Fruit fly (Drosophila melanogaster) whole organism, embryonic: ENCODE measurements around the gene CG14668.

Experiments
- Abd-B ChIP-seq: fragments of 200-800 bp; sonication (Bioruptor generic); optimal IDR thresholded peaks from 2 replicates; lab custom pipeline; 2018; ENCODE audit warnings: missing biosample characterization, mild to moderate bottlenecking, missing genetic modification characterization, moderate library complexity
- Ada2b ChIP-seq: fragments of 200-800 bp; sonication (Bioruptor generic); IDR thresholded peaks from 2 replicates; pipeline ENCODE4 v1.3.6; 2022; ENCODE audit warnings: missing biosample characterization, missing genetic modification characterization
- Asciz ChIP-seq: fragments of 200-800 bp; sonication (Bioruptor generic); optimal IDR thresholded peaks from 2 replicates; lab custom pipeline; 2017; ENCODE audit warnings: missing biosample characterization, mild to moderate bottlenecking, missing genetic modification characterization, missing genetic modification reagents
- Atf3 ChIP-seq: fragments of 200-800 bp; sonication (Bioruptor generic); optimal IDR thresholded peaks from 3 replicates; lab custom pipeline; 2016; ENCODE audit warnings: missing biosample characterization, missing genetic modification characterization
- Bteb2 ChIP-seq: fragments of 200-800 bp; sonication (Bioruptor generic); optimal IDR thresholded peaks from 2 replicates; lab custom pipeline; 2016; ENCODE audit warnings: missing biosample characterization, missing genetic modification characterization
- CG10267 ChIP-seq: fragments of 200-800 bp; sonication (Bioruptor generic); optimal IDR thresholded peaks from 2 replicates; lab custom pipeline; 2018; ENCODE audit warnings: missing biosample characterization, mild to moderate bottlenecking, missing genetic modification characterization, moderate library complexity
- CG11247 ChIP-seq: fragments of 200-800 bp; sonication (Bioruptor generic); IDR thresholded peaks from 2 replicates; pipeline ENCODE4 v1.3.6; 2022; ENCODE audit warnings: missing biosample characterization, missing genetic modification characterization
- CG11723 ChIP-seq: fragments of 200-800 bp; sonication (Bioruptor generic); optimal IDR thresholded peaks from 2 replicates; lab custom pipeline; 2017; ENCODE audit warnings: missing biosample characterization, mild to moderate bottlenecking, missing genetic modification characterization
- CG12104 ChIP-seq: fragments of 200-800 bp; sonication (Bioruptor generic); optimal IDR thresholded peaks from 3 replicates; lab custom pipeline; 2016; ENCODE audit warnings: missing biosample characterization, missing genetic modification characterization
- CG12236 ChIP-seq: fragments of 200-800 bp; sonication (Bioruptor generic); optimal IDR thresholded peaks from 2 replicates; lab custom pipeline; 2016; ENCODE audit warnings: missing biosample characterization, missing genetic modification characterization
- CG12391 ChIP-seq: fragments of 200-800 bp; sonication (Bioruptor generic); optimal IDR thresholded peaks from 3 replicates; lab custom pipeline; 2018; ENCODE audit warnings: missing biosample characterization, mild to moderate bottlenecking, missing genetic modification characterization, moderate library complexity
- CG12659 ChIP-seq: fragments of 200-800 bp; sonication (Bioruptor generic); optimal IDR thresholded peaks from 3 replicates; lab custom pipeline; 2017; ENCODE audit warnings: mild to moderate bottlenecking, missing biosample characterization, missing genetic modification reagents, missing genetic modification characterization
- CG13287 ChIP-seq: fragments of 200-800 bp; sonication (Bioruptor generic); IDR thresholded peaks from 2 replicates; pipeline ENCODE4 v1.3.6; 2022; ENCODE audit warnings: missing biosample characterization, missing genetic modification characterization; ENCODE audit not compliant: partially characterized antibody
- CG13296 ChIP-seq: fragments of 200-800 bp; sonication (Bioruptor generic); optimal IDR thresholded peaks from 3 replicates; lab custom pipeline; 2018; ENCODE audit warnings: missing biosample characterization, mild to moderate bottlenecking, missing genetic modification characterization
- CG13624 ChIP-seq: fragments of 200-800 bp; sonication (Bioruptor generic); optimal IDR thresholded peaks from 2 replicates; lab custom pipeline; 2016; ENCODE audit warnings: missing biosample characterization, missing genetic modification characterization
- CG15269 ChIP-seq: fragments of 200-800 bp; sonication (Bioruptor generic); optimal IDR thresholded peaks from 2 replicates; lab custom pipeline; 2018; ENCODE audit warnings: missing biosample characterization, mild to moderate bottlenecking, missing genetic modification characterization, moderate library complexity
- CG1603 ChIP-seq: fragments of 200-800 bp; sonication (Bioruptor generic); optimal IDR thresholded peaks from 2 replicates; lab custom pipeline; 2019; ENCODE audit warnings: missing biosample characterization, mild to moderate bottlenecking, missing genetic modification characterization, moderate library complexity
- CG17328 ChIP-seq: fragments of 200-800 bp; sonication (Bioruptor generic); IDR thresholded peaks from 2 replicates; pipeline ENCODE4 v1.3.6; 2022; ENCODE audit warnings: missing biosample characterization, missing genetic modification characterization
- CG17829 ChIP-seq: fragments of 200-800 bp; optimal IDR thresholded peaks from 2 replicates; lab custom pipeline; 2019; ENCODE audit warnings: missing biosample characterization, mild to moderate bottlenecking, missing genetic modification characterization, moderate library complexity
- CG3838 ChIP-seq: fragments of 200-800 bp; sonication (Bioruptor generic); optimal IDR thresholded peaks from 3 replicates; lab custom pipeline; 2016; ENCODE audit warnings: missing biosample characterization, missing genetic modification characterization
- CG9797 ChIP-seq: fragments of 200-800 bp; sonication (Bioruptor generic); optimal IDR thresholded peaks from 3 replicates; lab custom pipeline; 2018; ENCODE audit warnings: missing biosample characterization, mild to moderate bottlenecking, missing genetic modification characterization
- D19A ChIP-seq: fragments of 200-800 bp; optimal IDR thresholded peaks from 3 replicates; lab custom pipeline; 2019; ENCODE audit warnings: missing biosample characterization, mild to moderate bottlenecking, missing genetic modification characterization, moderate library complexity
- Gug ChIP-seq: fragments of 200-800 bp; sonication (Bioruptor generic); IDR thresholded peaks from 4 replicates; pipeline ENCODE4 v1.3.6; 2022; ENCODE audit warnings: missing biosample characterization, missing genetic modification characterization
- HLH54F ChIP-seq: fragments of 200-800 bp; sonication (Bioruptor generic); optimal IDR thresholded peaks from 3 replicates; lab custom pipeline; 2016; ENCODE audit warnings: missing biosample characterization, missing genetic modification characterization
- Hr3 ChIP-seq: fragments of 200-800 bp; sonication (Bioruptor generic); optimal IDR thresholded peaks from 3 replicates; lab custom pipeline; 2016; ENCODE audit warnings: missing biosample characterization, missing genetic modification characterization
- Pdp1 ChIP-seq, 2 experiments: fragments of 200-800 bp; sonication (Bioruptor generic); optimal IDR thresholded peaks; 3 replicates each; lab custom pipeline; 2016; ENCODE audit warnings: missing biosample characterization in 2 of 2, missing genetic modification characterization in 2 of 2, mild to moderate bottlenecking in 1 of 2, moderate library complexity in 1 of 2
- Rfx ChIP-seq: fragments of 200-800 bp; sonication (Bioruptor generic); IDR thresholded peaks from 2 replicates; pipeline ENCODE4 v1.3.6; 2022; ENCODE audit warnings: missing biosample characterization, missing genetic modification characterization
- Scr ChIP-seq: fragments of 200-800 bp; sonication (Bioruptor generic); IDR thresholded peaks from 2 replicates; pipeline ENCODE4 v1.3.6; 2022; ENCODE audit warnings: missing biosample characterization, missing genetic modification characterization; ENCODE audit not compliant: partially characterized antibody
- amos ChIP-seq: fragments of 200-800 bp; sonication (Bioruptor generic); IDR thresholded peaks from 2 replicates; pipeline ENCODE4 v1.3.6; 2022; ENCODE audit warnings: missing biosample characterization, missing genetic modification characterization; ENCODE audit not compliant: partially characterized antibody
- ash1 ChIP-seq: fragments of 200-800 bp; sonication (Bioruptor generic); optimal IDR thresholded peaks from 2 replicates; lab custom pipeline; 2018; ENCODE audit warnings: missing biosample characterization, mild to moderate bottlenecking, missing genetic modification characterization
- bab2 ChIP-seq: fragments of 200-800 bp; sonication (Bioruptor generic); optimal IDR thresholded peaks from 2 replicates; lab custom pipeline; 2016; ENCODE audit warnings: missing biosample characterization, missing genetic modification characterization
- cwo ChIP-seq: fragments of 200-800 bp; sonication (Bioruptor generic); optimal IDR thresholded peaks from 3 replicates; lab custom pipeline; 2017; ENCODE audit warnings: missing biosample characterization, missing genetic modification characterization, mild to moderate bottlenecking, moderate library complexity, missing genetic modification reagents
- dimm ChIP-seq: fragments of 200-800 bp; sonication (Bioruptor generic); IDR thresholded peaks from 2 replicates; pipeline ENCODE4 v1.3.6; 2022; ENCODE audit warnings: missing biosample characterization, missing genetic modification characterization
- en ChIP-seq: fragments of 200-800 bp; sonication (Bioruptor generic); optimal IDR thresholded peaks from 2 replicates; lab custom pipeline; 2016; ENCODE audit warnings: missing biosample characterization, missing genetic modification characterization
- eyg ChIP-seq: fragments of 200-800 bp; sonication (Bioruptor generic); optimal IDR thresholded peaks from 3 replicates; lab custom pipeline; 2016; ENCODE audit warnings: missing biosample characterization, missing genetic modification characterization
- fd64A ChIP-seq: fragments of 200-800 bp; sonication (Bioruptor generic); optimal IDR thresholded peaks from 3 replicates; lab custom pipeline; 2018; ENCODE audit warnings: missing biosample characterization, mild to moderate bottlenecking, missing genetic modification characterization
- fd96Cb ChIP-seq: fragments of 200-800 bp; sonication (Bioruptor generic); optimal IDR thresholded peaks from 2 replicates; lab custom pipeline; 2018; ENCODE audit warnings: missing biosample characterization, mild to moderate bottlenecking, missing genetic modification characterization, moderate library complexity
- gem ChIP-seq: fragments of 200-800 bp; sonication (Bioruptor generic); optimal IDR thresholded peaks from 2 replicates; lab custom pipeline; 2019; ENCODE audit warnings: missing biosample characterization, mild to moderate bottlenecking, missing genetic modification characterization, moderate library complexity
- hb ChIP-seq: fragments of 200-800 bp; sonication (Bioruptor generic); IDR thresholded peaks from 3 replicates; pipeline ENCODE4 v1.3.6; 2022; ENCODE audit warnings: missing biosample characterization, missing genetic modification characterization; ENCODE audit not compliant: partially characterized antibody
- knrl ChIP-seq: fragments of 200-800 bp; sonication (Bioruptor generic); IDR thresholded peaks from 3 replicates; pipeline ENCODE4 v1.3.6; 2022; ENCODE audit warnings: missing biosample characterization, missing genetic modification characterization; ENCODE audit not compliant: partially characterized antibody
- luna ChIP-seq: fragments of 200-800 bp; sonication (Bioruptor generic); optimal IDR thresholded peaks from 2 replicates; lab custom pipeline; 2016; ENCODE audit warnings: missing biosample characterization, missing genetic modification characterization
- nerfin-2 ChIP-seq: fragments of 200-800 bp; sonication (Bioruptor generic); IDR thresholded peaks from 2 replicates; pipeline ENCODE4 v1.3.6; 2022; ENCODE audit warnings: missing biosample characterization, missing genetic modification characterization; ENCODE audit not compliant: partially characterized antibody
- pb ChIP-seq: fragments of 200-800 bp; sonication (Bioruptor generic); optimal IDR thresholded peaks from 3 replicates; lab custom pipeline; 2016; ENCODE audit warnings: missing biosample characterization, missing genetic modification characterization
- rib ChIP-seq: fragments of 200-800 bp; sonication (Bioruptor generic); IDR thresholded peaks from 2 replicates; pipeline ENCODE4 v1.3.6; 2022; ENCODE audit warnings: missing biosample characterization, missing genetic modification characterization
- row ChIP-seq: fragments of 200-800 bp; sonication (Bioruptor generic); IDR thresholded peaks from 3 replicates; pipeline ENCODE4 v1.3.6; 2022; ENCODE audit warnings: missing biosample characterization, missing genetic modification characterization
- sqz ChIP-seq: fragments of 200-800 bp; sonication (Bioruptor generic); optimal IDR thresholded peaks from 3 replicates; lab custom pipeline; 2018; ENCODE audit warnings: missing biosample characterization, mild to moderate bottlenecking, missing genetic modification characterization
- tgo ChIP-seq: fragments of 200-800 bp; sonication (Bioruptor generic); IDR thresholded peaks from 3 replicates; pipeline ENCODE4 v1.3.6; 2022; ENCODE audit warnings: missing biosample characterization, missing genetic modification characterization
- ttk ChIP-seq: fragments of 200-800 bp; sonication (Bioruptor generic); IDR thresholded peaks from 2 replicates; pipeline ENCODE4 v2.1.2; 2022; ENCODE audit warnings: missing biosample characterization, missing genetic modification characterization
- twi ChIP-seq: fragments of 200-800 bp; optimal IDR thresholded peaks from 2 replicates; lab custom pipeline; 2019; ENCODE audit warnings: missing biosample characterization, mild to moderate bottlenecking, missing genetic modification characterization, moderate library complexity

Gene CG14668

DNA sequence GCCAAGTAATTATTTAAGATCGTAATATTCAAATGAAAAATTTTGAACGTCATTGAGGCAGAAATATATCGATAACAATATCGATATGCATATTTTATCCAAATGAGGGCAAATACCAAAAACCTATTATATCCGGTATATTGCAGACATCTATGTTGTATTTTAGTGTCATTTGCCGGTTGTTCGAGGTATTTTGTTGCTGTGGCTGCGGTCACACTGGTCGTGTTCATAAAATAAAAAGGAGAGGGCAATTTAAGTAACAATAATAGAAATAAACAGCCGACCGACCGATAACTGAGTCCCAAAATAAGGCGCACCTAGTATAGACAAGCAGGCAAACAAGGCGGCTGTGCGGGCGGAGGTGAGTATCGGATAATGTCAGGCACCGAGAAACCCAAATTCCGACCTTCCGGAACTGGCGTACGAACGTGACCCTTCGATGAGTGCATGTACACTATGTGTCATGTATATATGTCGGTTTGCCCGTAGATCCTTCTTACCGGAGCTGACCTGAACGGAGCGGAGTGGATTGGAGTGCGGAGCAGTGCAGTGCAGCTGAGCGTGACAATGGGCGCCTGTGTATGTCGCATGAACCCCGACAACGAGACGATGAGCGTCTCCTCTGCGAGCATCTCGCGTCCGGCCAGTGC is 6.4 kb upstream of the CG14668 start, which contains the start of gene CG1172 (continued):
- no peak for TF ChIP-seq fd96Cb
- TF ChIP-seq CG13287 (GFP tag; lab: Robert Waterston, UW) = peak; percentile 88
- TF ChIP-seq CG3838 (GFP tag; lab: Kevin White, UChicago) = no peak
- TF ChIP-seq Asciz (GFP tag; lab: Kevin White, UChicago) = no peak
- TF ChIP-seq CG12104 (GFP tag; lab: Kevin White, UChicago) = no peak
- TF ChIP-seq knrl (GFP tag; lab: Robert Waterston, UW) = peak; percentile 71
- TF ChIP-seq Abd-B = peak; percentile 40
- peak; percentile 81 for TF ChIP-seq CG1603
- TF ChIP-seq CG11723 (GFP tag; lab: Kevin White, UChicago) = no peak
- no peak for TF ChIP-seq CG11247 (GFP tag; lab: Robert Waterston, UW)
- no peak for TF ChIP-seq CG12391 (tag; lab: Kevin White, UChicago)
- TF ChIP-seq ttk (GFP tag; lab: Robert Waterston, UW) = no peak
- no peak for TF ChIP-seq HLH54F (GFP tag; lab: Kevin White, UChicago)
- peak; percentile 1 for TF ChIP-seq CG15269 (tag; lab: Kevin White, UChicago)
- TF ChIP-seq nerfin-2 (GFP tag; lab: Robert Waterston, UW) = peak; percentile 14; the same call in 1 of the 2 replicates
- no peak for TF ChIP-seq cwo
- TF ChIP-seq ash1 (GFP tag; lab: Kevin White, UChicago) = no peak
- TF ChIP-seq CG9797 = peak; percentile 85
- TF ChIP-seq CG13624 (GFP tag; lab: Kevin White, UChicago) = peak; percentile 27
- TF ChIP-seq gem (tag; lab: Kevin White, UChicago) = no peak
- TF ChIP-seq luna = no peak
- no peak for TF ChIP-seq CG13296 (GFP tag; lab: Kevin White, UChicago)
- TF ChIP-seq sqz (GFP tag; lab: Kevin White, UChicago) = no peak
- TF ChIP-seq CG17829 (tag; lab: Kevin White, UChicago) = no peak
- peak; percentile 43 for TF ChIP-seq Hr3
- peak; percentile 76 for TF ChIP-seq CG12659 (GFP tag; lab: Kevin White, UChicago)
- no peak for TF ChIP-seq en (GFP tag; lab: Kevin White, UChicago)
- no peak for TF ChIP-seq eyg
- TF ChIP-seq CG12236 (GFP tag; lab: Kevin White, UChicago) = no peak
- no peak; the same call in 2 of the 3 replicates for TF ChIP-seq row
- TF ChIP-seq bab2 = no peak
- no peak for TF ChIP-seq dimm
- peak; percentile 73 for TF ChIP-seq amos (GFP tag; lab: Robert Waterston, UW)
- no peak for TF ChIP-seq Bteb2 (GFP tag; lab: Kevin White, UChicago)
- TF ChIP-seq Ada2b = no peak
- no peak for TF ChIP-seq fd64A
- no peak for TF ChIP-seq pb (GFP tag; lab: Kevin White, UChicago)
- no peak for TF ChIP-seq CG17328 (GFP tag; lab: Robert Waterston, UW)
- TF ChIP-seq Atf3 (GFP tag; lab: Kevin White, UChicago) = no peak
- TF ChIP-seq Scr (GFP tag; lab: Robert Waterston, UW) = peak; percentile 79
- TF ChIP-seq hb (GFP tag; lab: Robert Waterston, UW) = no peak; the same call in 2 of the 3 replicates
- TF ChIP-seq Pdp1 (GFP tag; optimal IDR thresholded peaks at IDR 0.05; lab: Kevin White, UChicago) = peak in 1 of 2 experiments; percentile 42
- TF ChIP-seq CG10267 (tag; lab: Kevin White, UChicago) = peak; percentile 49
- no peak for TF ChIP-seq twi (tag; lab: Kevin White, UChicago)
- no peak for TF ChIP-seq Gug (GFP tag; lab: Robert Waterston, UW)
- no peak for TF ChIP-seq D19A
- peak; percentile 11; the same call in 1 of the 2 replicates for TF ChIP-seq Rfx (GFP tag; lab: Robert Waterston, UW)
- TF ChIP-seq tgo (GFP tag; lab: Robert Waterston, UW) = no peak
- TF ChIP-seq rib (GFP tag; lab: Robert Waterston, UW) = no peak
